Worm (Caenorhabditis elegans) whole organism, young adult: ENCODE measurements around the gene pola-1.

ENCODE experiments used
- B0261.1 ChIP-seq: sonication (generic microtip); optimal IDR thresholded peaks from 2 replicates; lab custom pipeline; 2016; ENCODE audit warnings: mild to moderate bottlenecking, missing genetic modification characterization, moderate library complexity, missing compliant biosample characterization
- B0336.3 ChIP-seq: fragments of 200-800 bp; sonication (Bioruptor generic); IDR thresholded peaks from 2 replicates; pipeline ENCODE4 v1.3.6; 2022; ENCODE audit warnings: missing genetic modification characterization, missing compliant biosample characterization
- C17E4.6 ChIP-seq: fragments of 200-800 bp; sonication (Bioruptor generic); IDR thresholded peaks from 2 replicates; pipeline ENCODE4 v1.3.6; 2022; ENCODE audit warnings: missing genetic modification reagents, missing genetic modification characterization, missing compliant biosample characterization
- F52B5.7 ChIP-seq: sonication (generic microtip); optimal IDR thresholded peaks from 2 replicates; lab custom pipeline; 2016; ENCODE audit warnings: mild to moderate bottlenecking, missing genetic modification characterization, missing compliant biosample characterization
- F57C9.4 ChIP-seq: sonication (generic microtip); optimal IDR thresholded peaks from 2 replicates; lab custom pipeline; 2017; ENCODE audit warnings: mild to moderate bottlenecking, missing genetic modification characterization, missing compliant biosample characterization
- K11D2.4 ChIP-seq: fragments of 200-800 bp; sonication (Bioruptor generic); IDR thresholded peaks from 2 replicates; pipeline ENCODE4 v1.3.6; 2022; ENCODE audit warnings: missing genetic modification reagents, missing genetic modification characterization, missing compliant biosample characterization
- Y53G8AR.9 ChIP-seq: fragments of 200-800 bp; sonication (Bioruptor generic); conservative IDR thresholded peaks from 2 replicates; pipeline ENCODE4 v1.3.6; 2022; ENCODE audit warnings: missing genetic modification reagents, missing genetic modification characterization, missing compliant biosample characterization
- Y79H2A.3 ChIP-seq: fragments of 200-800 bp; sonication (Bioruptor generic); conservative IDR thresholded peaks from 2 replicates; pipeline ENCODE4 v1.3.6; 2022; ENCODE audit warnings: missing genetic modification reagents, missing genetic modification characterization, missing compliant biosample characterization
- ama-1 ChIP-seq, 3 experiments: fragments of 150-350 bp in 1 of 3; sonication (generic microtip) in 2 of 3; optimal IDR thresholded peaks; 2 replicates each; lab custom pipeline; 2014 to 2018; ENCODE audit warnings: missing biosample characterization in 2 of 3, missing genetic modification characterization in 2 of 3, missing genetic modification reagents in 2 of 3
- aptf-3 ChIP-seq: fragments of 200-800 bp; sonication (Bioruptor generic); IDR thresholded peaks from 2 replicates; pipeline ENCODE4 v1.3.6; 2022; ENCODE audit warnings: missing genetic modification characterization, missing compliant biosample characterization
- atf-7 ChIP-seq: sonication (generic microtip); optimal IDR thresholded peaks from 2 replicates; lab custom pipeline; 2017; ENCODE audit warnings: mild to moderate bottlenecking, missing genetic modification characterization, missing compliant biosample characterization
- attf-5 ChIP-seq: fragments of 200-800 bp; sonication (Bioruptor generic); optimal IDR thresholded peaks from 2 replicates; lab custom pipeline; 2018; ENCODE audit warnings: mild to moderate bottlenecking, missing genetic modification characterization, missing compliant biosample characterization
- attf-6 ChIP-seq: fragments of 200-800 bp; sonication (Bioruptor generic); IDR thresholded peaks from 2 replicates; pipeline ENCODE4 v1.3.6; 2022; ENCODE audit warnings: missing genetic modification reagents, missing genetic modification characterization, missing compliant biosample characterization
- ccch-3 ChIP-seq: fragments of 200-800 bp; sonication (Bioruptor generic); optimal IDR thresholded peaks from 2 replicates; lab custom pipeline; 2018; ENCODE audit warnings: mild to moderate bottlenecking, missing genetic modification characterization, missing compliant biosample characterization
- ceh-27 ChIP-seq: fragments of 200-800 bp; sonication (Bioruptor generic); optimal IDR thresholded peaks from 2 replicates; lab custom pipeline; 2018; ENCODE audit warnings: mild to moderate bottlenecking, missing genetic modification characterization, moderate library complexity, missing compliant biosample characterization
- ceh-58 ChIP-seq: fragments of 200-800 bp; sonication (Bioruptor generic); IDR thresholded peaks from 2 replicates; pipeline ENCODE4 v1.3.6; 2022; ENCODE audit warnings: missing genetic modification characterization, missing compliant biosample characterization
- ceh-79 ChIP-seq: sonication (generic microtip); optimal IDR thresholded peaks from 2 replicates; lab custom pipeline; 2017; ENCODE audit warnings: mild to moderate bottlenecking, missing genetic modification characterization, missing compliant biosample characterization
- die-1 ChIP-seq: sonication (generic microtip); optimal IDR thresholded peaks from 2 replicates; lab custom pipeline; 2016; ENCODE audit warnings: missing genotype, mild to moderate bottlenecking, missing genetic modification characterization, missing compliant biosample characterization
- dpff-1 ChIP-seq: sonication (generic microtip); optimal IDR thresholded peaks from 2 replicates; lab custom pipeline; 2017; ENCODE audit warnings: mild to moderate bottlenecking, missing genetic modification characterization, missing compliant biosample characterization
- efl-1 ChIP-seq: fragments of 150-350 bp; optimal IDR thresholded peaks from 2 replicates; lab custom pipeline; 2014; ENCODE audit warnings: missing biosample characterization, missing genetic modification reagents, missing genetic modification characterization
- egl-44 ChIP-seq: fragments of 200-800 bp; sonication (Bioruptor generic); IDR thresholded peaks from 2 replicates; pipeline ENCODE4 v1.3.6; 2022; ENCODE audit warnings: missing genetic modification reagents, missing genetic modification characterization, missing compliant biosample characterization
- ekl-4 ChIP-seq: fragments of 200-800 bp; sonication (Bioruptor generic); IDR thresholded peaks from 2 replicates; pipeline ENCODE4 v1.3.6; 2022; ENCODE audit warnings: missing genetic modification reagents, missing genetic modification characterization, missing compliant biosample characterization
- ets-4 ChIP-seq: fragments of 200-800 bp; sonication (Bioruptor generic); optimal IDR thresholded peaks from 2 replicates; lab custom pipeline; 2018; ENCODE audit warnings: mild to moderate bottlenecking, missing genetic modification characterization, missing compliant biosample characterization
- hrde-1 ChIP-seq: sonication (generic microtip); optimal IDR thresholded peaks from 2 replicates; lab custom pipeline; 2016; ENCODE audit warnings: missing genetic modification characterization, mild to moderate bottlenecking, missing compliant biosample characterization, moderate library complexity, missing genotype, missing genetic modification reagents, borderline replicate concordance
- let-607 ChIP-seq, 2 experiments: fragments of 200-800 bp in 1 of 2; sonication (Bioruptor generic) in 1 of 2; sonication (generic microtip) in 1 of 2; optimal IDR thresholded peaks; 2 replicates each; lab custom pipeline; 2016 to 2018; ENCODE audit warnings: mild to moderate bottlenecking in 2 of 2, missing compliant biosample characterization in 2 of 2, missing genetic modification characterization in 2 of 2, moderate library complexity in 2 of 2, missing genotype in 1 of 2
- madf-6 ChIP-seq: fragments of 200-800 bp; sonication (Bioruptor generic); IDR thresholded peaks from 2 replicates; pipeline ENCODE4 v1.3.6; 2022; ENCODE audit warnings: missing genetic modification reagents, missing genetic modification characterization, missing compliant biosample characterization
- mcd-1 ChIP-seq: fragments of 200-800 bp; sonication (Bioruptor generic); IDR thresholded peaks from 2 replicates; pipeline ENCODE4 v1.3.6; 2022; ENCODE audit warnings: missing genetic modification reagents, missing genetic modification characterization, missing compliant biosample characterization
- mes-4 ChIP-seq: sonication (generic microtip); optimal IDR thresholded peaks from 2 replicates; lab custom pipeline; 2016; ENCODE audit warnings: missing genotype, missing genetic modification characterization, missing compliant biosample characterization
- nfya-2 ChIP-seq: fragments of 200-800 bp; sonication (Bioruptor generic); IDR thresholded peaks from 2 replicates; pipeline ENCODE4 v1.3.6; 2022; ENCODE audit warnings: missing genetic modification reagents, missing genetic modification characterization, missing compliant biosample characterization
- nfyb-1 ChIP-seq: fragments of 200-800 bp; sonication (Bioruptor generic); IDR thresholded peaks from 2 replicates; pipeline ENCODE4 v1.3.6; 2022; ENCODE audit warnings: missing genetic modification reagents, missing genetic modification characterization, missing compliant biosample characterization
- nhr-90 ChIP-seq: sonication (generic microtip); optimal IDR thresholded peaks from 2 replicates; lab custom pipeline; 2016; ENCODE audit warnings: missing genotype, mild to moderate bottlenecking, missing genetic modification characterization, missing compliant biosample characterization
- rec-8 ChIP-seq, 2 experiments: sonication (generic microtip); optimal IDR thresholded peaks; 2 replicates each; lab custom pipeline; 2016; ENCODE audit warnings: mild to moderate bottlenecking in 2 of 2, missing genetic modification characterization in 2 of 2, missing genetic modification reagents in 2 of 2, missing genotype in 2 of 2, missing biosample characterization in 1 of 2, missing compliant biosample characterization in 1 of 2, moderate library complexity in 1 of 2
- rpc-1 ChIP-seq, 2 experiments: fragments of 150-350 bp in 1 of 2; sonication (generic microtip) in 1 of 2; optimal IDR thresholded peaks; 2 replicates each; lab custom pipeline; 2014 to 2018; ENCODE audit warnings: missing biosample characterization in 1 of 2, missing genetic modification characterization in 1 of 2, missing genetic modification reagents in 1 of 2, missing genotype in 1 of 2
- sdz-38 ChIP-seq: sonication (generic microtip); optimal IDR thresholded peaks from 2 replicates; lab custom pipeline; 2016; ENCODE audit warnings: missing genotype, missing genetic modification characterization, missing compliant biosample characterization
- sea-2 ChIP-seq: fragments of 200-800 bp; sonication (Bioruptor generic); IDR thresholded peaks from 2 replicates; pipeline ENCODE4 v1.3.6; 2022; ENCODE audit warnings: missing genetic modification characterization, missing compliant biosample characterization
- sptf-2 ChIP-seq: fragments of 200-800 bp; sonication (Bioruptor generic); optimal IDR thresholded peaks from 2 replicates; lab custom pipeline; 2018; ENCODE audit warnings: mild to moderate bottlenecking, missing genetic modification characterization, missing compliant biosample characterization
- tbx-9 ChIP-seq: sonication (generic microtip); optimal IDR thresholded peaks from 2 replicates; lab custom pipeline; 2016; ENCODE audit warnings: borderline replicate concordance, missing genetic modification characterization, inconsistent platforms, missing compliant biosample characterization
- tlf-1 ChIP-seq: fragments of 200-800 bp; sonication (Bioruptor generic); optimal IDR thresholded peaks from 2 replicates; lab custom pipeline; 2018; ENCODE audit warnings: mild to moderate bottlenecking, missing genetic modification characterization, missing compliant biosample characterization
- unc-130 ChIP-seq: sonication (generic microtip); optimal IDR thresholded peaks from 2 replicates; lab custom pipeline; 2016; ENCODE audit warnings: missing genetic modification reagents, missing genetic modification characterization, missing compliant biosample characterization
- unc-62 ChIP-seq: fragments of 150-350 bp; optimal IDR thresholded peaks from 2 replicates; lab custom pipeline; 2014; ENCODE audit warnings: missing biosample characterization, missing genetic modification reagents, missing genetic modification characterization
- ztf-6 ChIP-seq: fragments of 200-800 bp; sonication (Bioruptor generic); IDR thresholded peaks from 2 replicates; pipeline ENCODE4 v1.3.6; 2022; ENCODE audit warnings: missing genetic modification reagents, missing genetic modification characterization, missing compliant biosample characterization

Gene pola-1

ce11 chrIII:11123844-11124243 lies 18.4 kb upstream of the pola-1 start (continued):
- TF ChIP-seq hrde-1 (tag; lab: Kevin White, UChicago) (no peak), ama-1 (optimal IDR thresholded peaks at IDR 0.05; lab: Kevin White, UChicago) (no peak), ama-1 (GFP tag; optimal IDR thresholded peaks at IDR 0.05; lab: Kevin White, UChicago) (no peak), dpff-1 (tag; lab: Kevin White, UChicago) (no peak), attf-5 (GFP tag; lab: Kevin White, UChicago) (no peak), ceh-79 (no peak), rec-8 (tag; optimal IDR thresholded peaks at IDR 0.05; lab: Kevin White, UChicago) (no peak), sea-2 (GFP tag; lab: Robert Waterston, UW) (no peak), mes-4 (tag; lab: Kevin White, UChicago) (no peak), F52B5.7 (tag; lab: Kevin White, UChicago) (no peak), B0336.3 (GFP tag; lab: Robert Waterston, UW) (no peak), nfyb-1 (GFP tag; lab: Robert Waterston, UW) (no peak), sdz-38 (tag; lab: Kevin White, UChicago) (no peak), egl-44 (GFP tag; lab: Robert Waterston, UW) (peak; percentile 32; the same call in 1 of the 2 replicates), ztf-6 (GFP tag; lab: Robert Waterston, UW) (no peak), unc-62 (GFP tag; lab: Kevin White, UChicago) (no peak), tbx-9 (no peak), ceh-58 (no peak), let-607 (tag; optimal IDR thresholded peaks at IDR 0.05; lab: Kevin White, UChicago) (no peak), mcd-1 (GFP tag; lab: Robert Waterston, UW) (0 out of 2 replicates have a peak, but pooled peaks have one; percentile 11), attf-6 (GFP tag; lab: Robert Waterston, UW) (peak; percentile 70; the same call in 1 of the 2 replicates), C17E4.6 (GFP tag; lab: Robert Waterston, UW) (no peak), nfya-2 (GFP tag; lab: Robert Waterston, UW) (no peak), B0261.1 (tag; lab: Kevin White, UChicago) (no peak)

- TF ChIP-seq Y79H2A.3 (GFP tag; lab: Robert Waterston, UW), result no peak
- no peak for TF ChIP-seq Y53G8AR.9
- TF ChIP-seq ztf-6 (GFP tag; lab: Robert Waterston, UW), result no peak
- TF ChIP-seq atf-7 (tag; lab: Kevin White, UChicago), result no peak
- no peak for TF ChIP-seq madf-6 (GFP tag; lab: Robert Waterston, UW)
- no peak for TF ChIP-seq ets-4 (GFP tag; lab: Kevin White, UChicago)
- TF ChIP-seq sptf-2, result no peak
Measured at ce11 chrIII:11127528-11127927, 14.7 kb upstream of the pola-1 start, which contains the start of gene Y48A6C.8. Y48A6C.8 (minus strand) TSS chrIII:11127628.

DNA sequence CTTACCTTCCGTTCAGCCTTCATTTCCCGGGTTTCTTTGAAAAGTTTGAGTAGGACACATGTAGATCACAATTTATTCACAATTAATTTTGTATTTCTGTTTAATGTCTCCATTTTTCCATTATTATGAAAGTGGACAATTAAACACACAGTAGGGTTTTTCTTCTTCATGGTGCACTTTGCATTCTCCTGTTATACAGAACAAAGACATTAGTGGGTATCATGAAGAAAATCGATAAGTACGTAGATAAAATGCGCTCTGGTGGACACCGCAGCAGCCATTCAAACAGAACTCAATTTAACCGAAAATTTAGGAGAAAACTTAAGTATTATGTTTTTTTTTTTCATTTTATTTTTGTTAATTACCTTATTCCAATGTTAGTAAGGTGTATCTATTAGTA lies 12.9 kb upstream of the pola-1 start:
- no peak for TF ChIP-seq ccch-3 (GFP tag; lab: Kevin White, UChicago)
- TF ChIP-seq F57C9.4 (tag; lab: Kevin White, UChicago), result no peak
- no peak for TF ChIP-seq tlf-1 (GFP tag; lab: Kevin White, UChicago)
- TF ChIP-seq ekl-4 (GFP tag; lab: Robert Waterston, UW), result no peak
- no peak for TF ChIP-seq sdz-38 (tag; lab: Kevin White, UChicago)
- TF ChIP-seq F52B5.7 (tag; lab: Kevin White, UChicago), result no peak
- TF ChIP-seq aptf-3 (GFP tag; lab: Robert Waterston, UW), result no peak
- no peak for TF ChIP-seq unc-130 (GFP tag; lab: Kevin White, UChicago)
- no peak for TF ChIP-seq nhr-90 (tag; lab: Kevin White, UChicago)
- no peak for TF ChIP-seq die-1 (tag; lab: Kevin White, UChicago)
- TF ChIP-seq nfya-2 (GFP tag; lab: Robert Waterston, UW), result no peak
- TF ChIP-seq efl-1 (GFP tag; lab: Kevin White, UChicago), result no peak
- TF ChIP-seq rpc-1 (optimal IDR thresholded peaks at IDR 0.05; lab: Kevin White, UChicago), result no peak
- TF ChIP-seq rpc-1 (tag; optimal IDR thresholded peaks at IDR 0.05; lab: Kevin White, UChicago), result no peak
- TF ChIP-seq ceh-27, result no peak
- TF ChIP-seq K11D2.4 (GFP tag; lab: Robert Waterston, UW), result no peak
- no peak for TF ChIP-seq unc-62 (GFP tag; lab: Kevin White, UChicago)
